Fruit fly (Drosophila melanogaster): ENCODE measurements around the gene CG15386.

CG15386 gene

dm6 chr2L:2242139-2242538, 25.1 kb upstream of the CG15386 start, which contains the start of gene CG4267 (continued):
- TF ChIP-seq Meics (GFP tag; optimal IDR thresholded peaks at IDR 0.05) (no peak), Bdp1 (GFP tag; optimal IDR thresholded peaks at IDR 0.05) (no peak), ap (GFP tag; IDR thresholded peaks at IDR 0.05) (no peak), Doc2 (GFP tag; IDR thresholded peaks at IDR 0.05) (no peak), CG10431 (GFP tag; optimal IDR thresholded peaks at IDR 0.05) (no peak), corto (GFP tag; optimal IDR thresholded peaks at IDR 0.05) (no peak), btn (GFP tag; optimal IDR thresholded peaks at IDR 0.05) (no peak), Dip3 (GFP tag; optimal IDR thresholded peaks at IDR 0.05) (no peak), CG12071 (GFP tag; optimal IDR thresholded peaks at IDR 0.05) (no peak), Gug (GFP tag; IDR thresholded peaks at IDR 0.05) (no peak), CG11456 (GFP tag; IDR thresholded peaks at IDR 0.05) (0 out of 3 replicates have a peak, but pooled peaks have one; percentile 35), ewg (GFP tag; optimal IDR thresholded peaks at IDR 0.05) (no peak), knrl (GFP tag; IDR thresholded peaks at IDR 0.05; ENCODE audit: partially characterized antibody) (no peak), CG32532 (GFP tag; IDR thresholded peaks at IDR 0.05) (peak; percentile 64; the same call in 1 of the 2 replicates), CG1792 (GFP tag; optimal IDR thresholded peaks at IDR 0.05) (no peak), org-1 (GFP tag; optimal IDR thresholded peaks at IDR 0.05) (no peak), lmd (GFP tag; IDR thresholded peaks at IDR 0.05) (0 out of 2 replicates have a peak, but pooled peaks have one; percentile 10), CG12744 (GFP tag; optimal IDR thresholded peaks at IDR 0.05) (no peak), CG8924 (tag; optimal IDR thresholded peaks at IDR 0.05) (no peak), CG7357 (GFP tag; IDR thresholded peaks at IDR 0.05) (no peak), ro (GFP tag; IDR thresholded peaks at IDR 0.05) (no peak), mam (GFP tag; optimal IDR thresholded peaks at IDR 0.05) (no peak), Chrac-16 (GFP tag; optimal IDR thresholded peaks at IDR 0.05) (no peak), slp2 (GFP tag; optimal IDR thresholded peaks at IDR 0.05) (no peak), psq (GFP tag; optimal IDR thresholded peaks at IDR 0.05) (no peak), CG1647 (GFP tag; optimal IDR thresholded peaks at IDR 0.05) (no peak), CG13775 (GFP tag; optimal IDR thresholded peaks at IDR 0.05) (no peak), seq (GFP tag; IDR thresholded peaks at IDR 0.05) (no peak), Trl (optimal IDR thresholded peaks at IDR 0.05) (peak; percentile 90 to 93), Trl (GFP tag; optimal IDR thresholded peaks at IDR 0.05) (no peak), NC2α (GFP tag; optimal IDR thresholded peaks at IDR 0.05) (no peak), Opbp (GFP tag; IDR thresholded peaks at IDR 0.05; ENCODE audit: partially characterized antibody) (no peak), dm (GFP tag; optimal IDR thresholded peaks at IDR 0.05) (no peak), fu2 (GFP tag; optimal IDR thresholded peaks at IDR 0.05) (no peak), pros (GFP tag; optimal IDR thresholded peaks at IDR 0.05) (no peak), CG14667 (GFP tag; IDR thresholded peaks at IDR 0.05) (no peak), gcm2 (GFP tag; optimal IDR thresholded peaks at IDR 0.05) (no peak), Pdp1 (GFP tag; optimal IDR thresholded peaks at IDR 0.05) (no peak), Nf-YA (GFP tag; IDR thresholded peaks at IDR 0.05) (no peak), sd (tag; optimal IDR thresholded peaks at IDR 0.05) (no peak), Jarid2 (GFP tag; optimal IDR thresholded peaks at IDR 0.05) (peak; percentile 80), ato (GFP tag; IDR thresholded peaks at IDR 0.05; ENCODE audit: partially characterized antibody) (no peak), CG10654 (GFP tag; optimal IDR thresholded peaks at IDR 0.05) (no peak), onecut (GFP tag; IDR thresholded peaks at IDR 0.05) (0 out of 2 replicates have a peak, but pooled peaks have one; percentile 9), Deaf1 (tag; optimal IDR thresholded peaks at IDR 0.05) (peak; percentile 60), CG14860 (GFP tag; IDR thresholded peaks at IDR 0.05; ENCODE audit: partially characterized antibody) (no peak), Lhr (GFP tag; optimal IDR thresholded peaks at IDR 0.05) (no peak), sob (GFP tag; IDR thresholded peaks at IDR 0.05) (0 out of 2 replicates have a peak, but pooled peaks have one; percentile 19), Dll (GFP tag; IDR thresholded peaks at IDR 0.05; ENCODE audit: partially characterized antibody) (peak; percentile 63), CG8944 (GFP tag; optimal IDR thresholded peaks at IDR 0.05) (no peak), CG18764 (GFP tag; optimal IDR thresholded peaks at IDR 0.05) (no peak), CG2116 (GFP tag; optimal IDR thresholded peaks at IDR 0.05) (no peak), Dip2 (GFP tag; IDR thresholded peaks at IDR 0.05) (no peak)

All from whole organism, embryonic.